Worm (Caenorhabditis elegans) whole organism, young adult: ENCODE results near the gene Y57G11A.5.

ENCODE experiments used
- F10E7.11 ChIP-seq: sonication (generic microtip); optimal IDR thresholded peaks from 2 replicates; lab custom pipeline; 2017; ENCODE audit warnings: mild to moderate bottlenecking, missing genetic modification characterization, moderate library complexity, missing compliant biosample characterization
- Y53F4B.3 ChIP-seq: fragments of 200-800 bp; sonication (Bioruptor generic); IDR thresholded peaks from 2 replicates; pipeline ENCODE4 v1.3.6; 2022; ENCODE audit warnings: missing genetic modification reagents, missing genetic modification characterization, missing compliant biosample characterization
- Y67H2A.10 ChIP-seq: fragments of 200-800 bp; sonication (Bioruptor generic); conservative IDR thresholded peaks from 2 replicates; pipeline ENCODE4 v1.3.6; 2022; ENCODE audit warnings: missing genetic modification reagents, missing genetic modification characterization, missing compliant biosample characterization
- bed-2 ChIP-seq: fragments of 200-800 bp; sonication (Bioruptor generic); IDR thresholded peaks from 2 replicates; pipeline ENCODE4 v1.3.6; 2022; ENCODE audit warnings: missing genetic modification reagents, missing genetic modification characterization, missing compliant biosample characterization
- hmg-1.2 ChIP-seq: fragments of 200-800 bp; sonication (Bioruptor generic); IDR thresholded peaks from 2 replicates; pipeline ENCODE4 v1.3.6; 2022; ENCODE audit warnings: missing genetic modification reagents, missing genetic modification characterization, missing compliant biosample characterization
- let-607 ChIP-seq, 2 experiments: fragments of 200-800 bp in 1 of 2; sonication (Bioruptor generic) in 1 of 2; sonication (generic microtip) in 1 of 2; optimal IDR thresholded peaks; 2 replicates each; lab custom pipeline; 2016 to 2018; ENCODE audit warnings: mild to moderate bottlenecking in 2 of 2, missing compliant biosample characterization in 2 of 2, missing genetic modification characterization in 2 of 2, moderate library complexity in 2 of 2, missing genotype in 1 of 2
- lsl-1 ChIP-seq: fragments of 200-800 bp; sonication (Bioruptor generic); optimal IDR thresholded peaks from 2 replicates; lab custom pipeline; 2018; ENCODE audit warnings: mild to moderate bottlenecking, missing genetic modification characterization, moderate library complexity, missing compliant biosample characterization
- pha-4 ChIP-seq: fragments of 150-350 bp; sonication (generic microtip); optimal IDR thresholded peaks from 2 replicates; lab custom pipeline; 2014; ENCODE audit warnings: missing biosample characterization, missing genetic modification reagents, missing genetic modification characterization
- snpc-4 ChIP-seq, 5 experiments: fragments of 150-350 bp in 1 of 5; sonication (generic microtip) in 4 of 5; optimal IDR thresholded peaks; 2 replicates each; lab custom pipeline; 2014 to 2018; ENCODE audit warnings: missing genetic modification characterization in 5 of 5, missing biosample characterization in 3 of 5, antibody characterized with exemption in 2 of 5, mild to moderate bottlenecking in 2 of 5, missing compliant biosample characterization in 2 of 5, missing genotype in 2 of 5, moderate library complexity in 2 of 5, missing genetic modification reagents in 1 of 5
- unc-62 ChIP-seq: fragments of 150-350 bp; optimal IDR thresholded peaks from 2 replicates; lab custom pipeline; 2014; ENCODE audit warnings: missing biosample characterization, missing genetic modification reagents, missing genetic modification characterization

- TF ChIP-seq bed-2 (GFP tag; lab: Robert Waterston, UW) (no peak), pha-4 (tag; lab: Kevin White, UChicago) (no peak), Y53F4B.3 (GFP tag; lab: Robert Waterston, UW) (no peak), lsl-1 (GFP tag; lab: Kevin White, UChicago) (no peak), F10E7.11 (no peak), snpc-4 (GFP tag; optimal IDR thresholded peaks at IDR 0.05; lab: Kevin White, UChicago) (no peak), snpc-4 (tag; optimal IDR thresholded peaks at IDR 0.05; lab: Kevin White, UChicago) (peak in 2 of 4 experiments; percentile 55 to 58), Y67H2A.10 (GFP tag; lab: Robert Waterston, UW) (no peak), let-607 (tag; optimal IDR thresholded peaks at IDR 0.05; lab: Kevin White, UChicago) (no peak), hmg-1.2 (GFP tag; lab: Robert Waterston, UW) (no peak), unc-62 (no peak)
These were observed 45.5 kb downstream of the Y57G11A.5 start for ce11 chrIV:14466837-14467236.
